Worm (Caenorhabditis elegans): ENCODE measurements around the gene uroc-1.

- TF ChIP-seq med-1 (GFP tag; optimal IDR thresholded peaks at IDR 0.05; ENCODE audit: insufficient read depth) = no peak
- no peak for TF ChIP-seq ztf-29 (GFP tag; IDR thresholded peaks at IDR 0.05)
- no peak for TF ChIP-seq cog-1 (tag; optimal IDR thresholded peaks at IDR 0.05)
- TF ChIP-seq tab-1 (GFP tag; IDR thresholded peaks at IDR 0.05) = 0 out of 2 replicates have a peak, but pooled peaks have one; percentile 23
Observed at ce11 chrIV:16489958-16490357, 52.6 kb downstream of the uroc-1 start.
